Worm (Caenorhabditis elegans) whole organism, early embryonic: ENCODE results near the gene metl-18.

ENCODE experiments used
- B0310.2 ChIP-seq: sonication (generic microtip); optimal IDR thresholded peaks from 2 replicates; lab custom pipeline; 2016; ENCODE audit warnings: mild to moderate bottlenecking, missing genetic modification characterization, missing compliant biosample characterization
- F13C5.2 ChIP-seq: sonication (generic microtip); optimal IDR thresholded peaks from 2 replicates; lab custom pipeline; 2017; ENCODE audit warnings: mild to moderate bottlenecking, missing genetic modification characterization, inconsistent platforms, missing compliant biosample characterization
- aly-1 ChIP-seq: sonication (generic microtip); optimal IDR thresholded peaks from 2 replicates; lab custom pipeline; 2016; ENCODE audit warnings: missing genetic modification characterization, missing compliant biosample characterization
- ama-1 ChIP-seq: fragments of 150-350 bp; optimal IDR thresholded peaks from 2 replicates; lab custom pipeline; 2014
- ceh-13 ChIP-seq: fragments of 200-800 bp; sonication (Bioruptor generic); optimal IDR thresholded peaks from 2 replicates; lab custom pipeline; 2018; ENCODE audit warnings: mild to moderate bottlenecking, missing genetic modification characterization, missing compliant biosample characterization
- ceh-36 ChIP-seq: sonication (generic microtip); optimal IDR thresholded peaks from 2 replicates; lab custom pipeline; 2016; ENCODE audit warnings: missing genetic modification characterization, inconsistent platforms, missing compliant biosample characterization
- ets-7 ChIP-seq: sonication (generic microtip); optimal IDR thresholded peaks from 2 replicates; lab custom pipeline; 2016; ENCODE audit warnings: missing genotype, missing genetic modification characterization, missing compliant biosample characterization
- flt-1 ChIP-seq: fragments of 200-800 bp; sonication (Bioruptor generic); IDR thresholded peaks from 2 replicates; pipeline ENCODE4 v1.3.6; 2022; ENCODE audit warnings: missing genetic modification characterization, missing compliant biosample characterization
- hmbx-1 ChIP-seq: sonication (generic microtip); optimal IDR thresholded peaks from 2 replicates; lab custom pipeline; 2016; ENCODE audit warnings: mild to moderate bottlenecking, missing genetic modification characterization, missing compliant biosample characterization
- hmg-4 ChIP-seq: fragments of 200-800 bp; sonication (Bioruptor generic); optimal IDR thresholded peaks from 2 replicates; lab custom pipeline; 2018; ENCODE audit warnings: mild to moderate bottlenecking, missing genetic modification characterization, missing compliant biosample characterization
- hnd-1 ChIP-seq: sonication (generic microtip); optimal IDR thresholded peaks from 2 replicates; lab custom pipeline; 2016; ENCODE audit warnings: missing genetic modification characterization, missing compliant biosample characterization
- pes-1 ChIP-seq: fragments of 200-800 bp; sonication (Bioruptor generic); IDR thresholded peaks from 2 replicates; pipeline ENCODE4 v1.3.6; 2022; ENCODE audit warnings: missing genetic modification reagents, missing genetic modification characterization, missing compliant biosample characterization
- scrt-1 ChIP-seq: fragments of 200-800 bp; sonication (Bioruptor generic); IDR thresholded peaks from 2 replicates; pipeline ENCODE4 v1.3.6; 2022; ENCODE audit warnings: missing genetic modification characterization, missing compliant biosample characterization
- sea-1 ChIP-seq: fragments of 200-800 bp; sonication (Bioruptor generic); conservative IDR thresholded peaks from 2 replicates; pipeline ENCODE4 v1.3.6; 2022; ENCODE audit warnings: missing genetic modification characterization, missing compliant biosample characterization
- tbx-11 ChIP-seq: fragments of 200-800 bp; sonication (Bioruptor generic); IDR thresholded peaks from 2 replicates; pipeline ENCODE4 v1.3.6; 2022; ENCODE audit warnings: missing genetic modification characterization, missing compliant biosample characterization
- tbx-37 ChIP-seq: fragments of 200-800 bp; sonication (Bioruptor generic); conservative IDR thresholded peaks from 2 replicates; pipeline ENCODE4 v1.3.6; 2022; ENCODE audit warnings: missing genetic modification reagents, missing genetic modification characterization, missing compliant biosample characterization
- tra-4 ChIP-seq: sonication (generic microtip); optimal IDR thresholded peaks from 2 replicates; lab custom pipeline; 2017; ENCODE audit warnings: missing genetic modification characterization, missing compliant biosample characterization

metl-18 gene

ce11 chrIII:3393687-3394086 is 31.9 kb upstream of the metl-18 start, which contains the start of gene mlc-4:
TSS of gene mlc-4 (minus strand) at chrIII:3393787.
- TF ChIP-seq B0310.2 (tag; lab: Kevin White, UChicago) (no peak), ceh-13 (GFP tag; lab: Kevin White, UChicago) (no peak), pes-1 (GFP tag; lab: Robert Waterston, UW) (no peak), ama-1 (lab: Kevin White, UChicago) (no peak), tbx-11 (GFP tag; lab: Robert Waterston, UW) (no peak), ceh-36 (tag; lab: Kevin White, UChicago) (no peak), tra-4 (tag; lab: Kevin White, UChicago) (no peak), flt-1 (GFP tag; lab: Robert Waterston, UW) (no peak), hmg-4 (GFP tag; lab: Kevin White, UChicago) (no peak), hnd-1 (tag; lab: Kevin White, UChicago) (no peak), tbx-37 (GFP tag; lab: Robert Waterston, UW) (no peak), ets-7 (no peak), hmbx-1 (tag; lab: Kevin White, UChicago) (no peak), sea-1 (GFP tag; lab: Robert Waterston, UW) (no peak), F13C5.2 (no peak), scrt-1 (no peak), aly-1 (no peak)

ce11 chrIII:3395112-3395511 is 30.4 kb upstream of the metl-18 start:
- TF ChIP-seq tbx-37 (GFP tag; lab: Robert Waterston, UW) = no peak
- no peak for TF ChIP-seq hmbx-1 (tag; lab: Kevin White, UChicago)
- no peak for TF ChIP-seq ets-7
- no peak for TF ChIP-seq tbx-11 (GFP tag; lab: Robert Waterston, UW)
- no peak for TF ChIP-seq scrt-1
- no peak for TF ChIP-seq hmg-4 (GFP tag; lab: Kevin White, UChicago)
- TF ChIP-seq F13C5.2 = no peak
- TF ChIP-seq sea-1 (GFP tag; lab: Robert Waterston, UW) = no peak
- no peak for TF ChIP-seq ceh-36 (tag; lab: Kevin White, UChicago)
- TF ChIP-seq B0310.2 (tag; lab: Kevin White, UChicago) = no peak
- no peak for TF ChIP-seq pes-1 (GFP tag; lab: Robert Waterston, UW)
- TF ChIP-seq ceh-13 (GFP tag; lab: Kevin White, UChicago) = no peak
- TF ChIP-seq ama-1 (lab: Kevin White, UChicago) = no peak
- TF ChIP-seq flt-1 (GFP tag; lab: Robert Waterston, UW) = no peak
- no peak for TF ChIP-seq tra-4 (tag; lab: Kevin White, UChicago)
- no peak for TF ChIP-seq aly-1

ce11 chrIII:3395874-3396467 is 29.6 kb upstream of the metl-18 start, which contains the start of gene cri-3:
TSS of gene cri-3 (plus strand) at chrIII:3396355.
- TF ChIP-seq B0310.2 (tag; lab: Kevin White, UChicago) (no peak), ceh-36 (tag; lab: Kevin White, UChicago) (no peak), hnd-1 (tag; lab: Kevin White, UChicago) (no peak), pes-1 (GFP tag; lab: Robert Waterston, UW) (no peak), F13C5.2 (no peak), aly-1 (no peak), flt-1 (GFP tag; lab: Robert Waterston, UW) (no peak), ceh-13 (GFP tag; lab: Kevin White, UChicago) (no peak), hmg-4 (GFP tag; lab: Kevin White, UChicago) (no peak), hmbx-1 (tag; lab: Kevin White, UChicago) (no peak), ets-7 (no peak), sea-1 (GFP tag; lab: Robert Waterston, UW) (no peak), tbx-37 (GFP tag; lab: Robert Waterston, UW) (no peak), tbx-11 (GFP tag; lab: Robert Waterston, UW) (no peak), scrt-1 (no peak), tra-4 (tag; lab: Kevin White, UChicago) (no peak), ama-1 (lab: Kevin White, UChicago) (no peak)

ce11 chrIII:3397678-3398077 is 27.9 kb upstream of the metl-18 start, which contains the start of gene clpf-1:
TSS of gene clpf-1 (plus strand) at chrIII:3397743.
- no peak for TF ChIP-seq ets-7
- no peak for TF ChIP-seq ceh-36 (tag; lab: Kevin White, UChicago)
- TF ChIP-seq B0310.2 (tag; lab: Kevin White, UChicago) = no peak
- TF ChIP-seq flt-1 (GFP tag; lab: Robert Waterston, UW) = no peak
- no peak for TF ChIP-seq tra-4 (tag; lab: Kevin White, UChicago)
- TF ChIP-seq ama-1 (lab: Kevin White, UChicago) = no peak
- no peak for TF ChIP-seq aly-1
- no peak for TF ChIP-seq hmbx-1 (tag; lab: Kevin White, UChicago)
- no peak for TF ChIP-seq pes-1 (GFP tag; lab: Robert Waterston, UW)
- TF ChIP-seq scrt-1 = no peak
- no peak for TF ChIP-seq hmg-4 (GFP tag; lab: Kevin White, UChicago)
- no peak for TF ChIP-seq tbx-37 (GFP tag; lab: Robert Waterston, UW)
- TF ChIP-seq tbx-11 (GFP tag; lab: Robert Waterston, UW) = no peak

- TF ChIP-seq aly-1 (no peak), hmg-4 (GFP tag; lab: Kevin White, UChicago) (no peak), ets-7 (no peak), pes-1 (GFP tag; lab: Robert Waterston, UW) (peak; percentile 40; the same call in 1 of the 2 replicates), F13C5.2 (no peak), hmbx-1 (tag; lab: Kevin White, UChicago) (no peak), ceh-13 (GFP tag; lab: Kevin White, UChicago) (no peak)
Measured at ce11 chrIII:3398485-3398884, 27.1 kb upstream of the metl-18 start.

ce11 chrIII:3400444-3400843 is 25.1 kb upstream of the metl-18 start:
- TF ChIP-seq aly-1 (no peak), hnd-1 (tag; lab: Kevin White, UChicago) (no peak), scrt-1 (no peak), pes-1 (GFP tag; lab: Robert Waterston, UW) (no peak), hmbx-1 (tag; lab: Kevin White, UChicago) (no peak), tra-4 (tag; lab: Kevin White, UChicago) (no peak), ets-7 (no peak), flt-1 (GFP tag; lab: Robert Waterston, UW) (no peak)
